Worm (Caenorhabditis elegans): Measurements from ENCODE around the gene cgh-1.

The cgh-1 gene

ce11 chrIII:7518424-7518823 lies 20.8 kb upstream of the cgh-1 start, which contains the start of gene clk-2:
clk-2 (minus strand) TSS chrIII:7518524.
- no peak for TF ChIP-seq lin-11 (tag; optimal IDR thresholded peaks at IDR 0.05)
- TF ChIP-seq nhr-21 (tag; optimal IDR thresholded peaks at IDR 0.05): no peak
- TF ChIP-seq skn-1 (tag; optimal IDR thresholded peaks at IDR 0.05): no peak
- TF ChIP-seq unc-62 (GFP tag; optimal IDR thresholded peaks at IDR 0.05): no peak
- no peak for TF ChIP-seq nhr-23 (tag; optimal IDR thresholded peaks at IDR 0.05)

ce11 chrIII:7508128-7508635 lies 10.6 kb upstream of the cgh-1 start, which contains the start of gene cls-1:
cls-1 (plus strand) TSS chrIII:7508178.
- TF ChIP-seq fos-1 (tag; optimal IDR thresholded peaks at IDR 0.05) (peak; percentile 56), aly-2 (tag; optimal IDR thresholded peaks at IDR 0.05) (no peak), nhr-25 (tag; optimal IDR thresholded peaks at IDR 0.05) (no peak)

ce11 chrIII:7506983-7507382 lies 9.4 kb upstream of the cgh-1 start:
- no peak for TF ChIP-seq lin-39 (tag; optimal IDR thresholded peaks at IDR 0.05)
- no peak for TF ChIP-seq nhr-237 (tag; optimal IDR thresholded peaks at IDR 0.05)
- no peak for TF ChIP-seq ama-1 (optimal IDR thresholded peaks at IDR 0.05)
- TF ChIP-seq elt-3 (tag; optimal IDR thresholded peaks at IDR 0.05): no peak
- no peak for TF ChIP-seq elt-1 (tag; optimal IDR thresholded peaks at IDR 0.05)
- TF ChIP-seq snpc-4 (tag; optimal IDR thresholded peaks at IDR 0.05): no peak
- no peak for TF ChIP-seq R02D3.7 (tag; optimal IDR thresholded peaks at IDR 0.05)
- TF ChIP-seq nhr-21 (tag; optimal IDR thresholded peaks at IDR 0.05): no peak
- TF ChIP-seq lsy-2 (tag; optimal IDR thresholded peaks at IDR 0.05): no peak
- TF ChIP-seq ztf-1 (GFP tag; conservative IDR thresholded peaks at IDR 0.05): no peak
- no peak for TF ChIP-seq unc-39 (tag; optimal IDR thresholded peaks at IDR 0.05)
- TF ChIP-seq mbf-1 (tag; optimal IDR thresholded peaks at IDR 0.05): no peak
- TF ChIP-seq zag-1 (tag; optimal IDR thresholded peaks at IDR 0.05): no peak
- TF ChIP-seq nhr-12 (tag; optimal IDR thresholded peaks at IDR 0.05): no peak
- TF ChIP-seq aly-2 (tag; optimal IDR thresholded peaks at IDR 0.05): no peak
- TF ChIP-seq blmp-1 (tag; optimal IDR thresholded peaks at IDR 0.05; ENCODE audit: insufficient read depth): no peak
- TF ChIP-seq peb-1 (tag; optimal IDR thresholded peaks at IDR 0.05): no peak

- TF ChIP-seq mbf-1 (tag; optimal IDR thresholded peaks at IDR 0.05): no peak
- TF ChIP-seq skn-1 (tag; optimal IDR thresholded peaks at IDR 0.05): no peak
- TF ChIP-seq Y55F3AM.14 (GFP tag; optimal IDR thresholded peaks at IDR 0.05): no peak
- TF ChIP-seq sem-4 (tag; optimal IDR thresholded peaks at IDR 0.05): peak; percentile 19
- peak; percentile 82 for TF ChIP-seq sma-9 (GFP tag; optimal IDR thresholded peaks at IDR 0.05)
- no peak for TF ChIP-seq sma-9 (tag; optimal IDR thresholded peaks at IDR 0.05)
- no peak for TF ChIP-seq zag-1 (tag; optimal IDR thresholded peaks at IDR 0.05)
- peak; percentile 54 for TF ChIP-seq snpc-4 (tag; optimal IDR thresholded peaks at IDR 0.05)
- TF ChIP-seq R02D3.7 (tag; optimal IDR thresholded peaks at IDR 0.05): peak; percentile 8
- no peak for TF ChIP-seq ceh-82 (tag; optimal IDR thresholded peaks at IDR 0.05)
- peak; percentile 90 for TF ChIP-seq lin-13 (GFP tag; optimal IDR thresholded peaks at IDR 0.05)
- peak; percentile 50 for TF ChIP-seq ama-1 (optimal IDR thresholded peaks at IDR 0.05)
- TF ChIP-seq nhr-25 (tag; optimal IDR thresholded peaks at IDR 0.05): peak; percentile 74
- TF ChIP-seq peb-1 (tag; optimal IDR thresholded peaks at IDR 0.05): no peak
- peak; percentile 5 for TF ChIP-seq nhr-6 (tag; optimal IDR thresholded peaks at IDR 0.05)
- no peak for TF ChIP-seq blmp-1 (tag; optimal IDR thresholded peaks at IDR 0.05; ENCODE audit: insufficient read depth)
- TF ChIP-seq crh-2 (tag; optimal IDR thresholded peaks at IDR 0.05): peak; percentile 87
- TF ChIP-seq mdl-1 (tag; optimal IDR thresholded peaks at IDR 0.05): peak in 1 of 2 experiments; percentile 4
- TF ChIP-seq ztf-4 (tag; optimal IDR thresholded peaks at IDR 0.05): peak; percentile 37
- TF ChIP-seq nhr-21 (tag; optimal IDR thresholded peaks at IDR 0.05): peak; percentile 63
- peak; percentile 83 for TF ChIP-seq unc-55 (GFP tag; optimal IDR thresholded peaks at IDR 0.05)
- TF ChIP-seq lin-11 (tag; optimal IDR thresholded peaks at IDR 0.05): peak; percentile 58
- peak; percentile 42 for TF ChIP-seq nhr-10 (tag; optimal IDR thresholded peaks at IDR 0.05)
- peak; percentile 84 to 91 for TF ChIP-seq lsy-2 (tag; optimal IDR thresholded peaks at IDR 0.05)
- TF ChIP-seq egl-27 (tag; optimal IDR thresholded peaks at IDR 0.05): no peak
- TF ChIP-seq gmeb-1 (tag; optimal IDR thresholded peaks at IDR 0.05): peak; percentile 92
- TF ChIP-seq nhr-129 (tag; optimal IDR thresholded peaks at IDR 0.05): peak; percentile 53
- TF ChIP-seq C34F6.9 (tag; optimal IDR thresholded peaks at IDR 0.05): peak; percentile 93
- peak; percentile 77 for TF ChIP-seq F13H6.1 (tag; optimal IDR thresholded peaks at IDR 0.05)
- no peak for TF ChIP-seq ztf-11 (tag; optimal IDR thresholded peaks at IDR 0.05)
- peak; percentile 73 for TF ChIP-seq sma-3 (GFP tag; optimal IDR thresholded peaks at IDR 0.05)
- TF ChIP-seq mab-5 (tag; optimal IDR thresholded peaks at IDR 0.05): peak; percentile 32
- TF ChIP-seq dmd-4 (tag; optimal IDR thresholded peaks at IDR 0.05): no peak
- TF ChIP-seq fos-1 (tag; optimal IDR thresholded peaks at IDR 0.05): peak; percentile 53
- no peak for TF ChIP-seq nhr-23 (tag; optimal IDR thresholded peaks at IDR 0.05)
Observed at ce11 chrIII:7499421-7499902, 1.8 kb upstream of the cgh-1 start, which contains the start of the genes C07H6.9 and sap-140. C07H6.9 (minus strand) TSS chrIII:7499471. sap-140 (plus strand) TSS chrIII:7499738.
